Fruit fly (Drosophila melanogaster) whole organism, adult: ENCODE data around the gene CG31388.

Experiments
- CG12768 ChIP-seq: fragments of 200-800 bp; sonication (Bioruptor generic); optimal IDR thresholded peaks from 2 replicates; lab custom pipeline; 2017; ENCODE audit warnings: missing biosample characterization, missing genetic modification characterization, mild to moderate bottlenecking, moderate library complexity, missing genetic modification reagents
- CG7045 ChIP-seq: fragments of 200-800 bp; sonication (Bioruptor generic); optimal IDR thresholded peaks from 2 replicates; lab custom pipeline; 2017; ENCODE audit warnings: missing biosample characterization, mild to moderate bottlenecking, missing genetic modification characterization
- bab1 ChIP-seq: fragments of 200-800 bp; sonication (Bioruptor generic); optimal IDR thresholded peaks from 3 replicates; lab custom pipeline; 2019; ENCODE audit warnings: missing biosample characterization, mild to moderate bottlenecking, missing genetic modification characterization, moderate library complexity
- cnc ChIP-seq, 2 experiments: fragments of >200 bp; optimal IDR thresholded peaks; 2 replicates each; lab custom pipeline; 2017
- tj ChIP-seq: fragments of 200-800 bp; sonication (Bioruptor generic); optimal IDR thresholded peaks from 3 replicates; lab custom pipeline; 2017; ENCODE audit warnings: missing biosample characterization, mild to moderate bottlenecking, missing genetic modification characterization, moderate library complexity

dm6 chr3R:11221437-11222230 lies 16.0 kb upstream of the CG31388 start, which contains the start of the genes CG6693 and RpL3:
- TF ChIP-seq cnc (optimal IDR thresholded peaks at IDR 0.05; lab: Kevin White, UChicago) (peak in 1 of 2 experiments; percentile 46), CG7045 (GFP tag; lab: Kevin White, UChicago) (peak; percentile 69), CG12768 (peak; percentile 85), tj (peak; percentile 56), bab1 (GFP tag; lab: Kevin White, UChicago) (peak; percentile 87)
